Worm (Caenorhabditis elegans) whole organism, L4/young adult: Measurements from ENCODE around the gene K03H1.12.

ENCODE experiments used
- W03F9.2 ChIP-seq: fragments of 150-350 bp; optimal IDR thresholded peaks from 2 replicates; lab custom pipeline; 2014; ENCODE audit warnings: missing biosample characterization, missing genetic modification characterization
- him-1 ChIP-seq: sonication (generic microtip); optimal IDR thresholded peaks from 2 replicates; lab custom pipeline; 2016; ENCODE audit warnings: missing genotype, missing genetic modification reagents, missing genetic modification characterization, missing compliant biosample characterization

ce11 chrIII:9963447-9963846 is 22.0 kb downstream of the K03H1.12 start:
- TF ChIP-seq him-1 (tag; lab: Kevin White, UChicago) (no peak), W03F9.2 (tag; lab: Kevin White, UChicago) (no peak)
